Fruit fly (Drosophila melanogaster): ENCODE results near the gene LKRSDH.

Gene LKRSDH

dm6 chr2L:7782788-7783401, 12.9 kb downstream of the LKRSDH start, which contains the start of gene Brd7-9 (continued):
- TF ChIP-seq Hmx (GFP tag; optimal IDR thresholded peaks at IDR 0.05) (peak; percentile 11), CG2199 (GFP tag; IDR thresholded peaks at IDR 0.05) (peak; percentile 41; the same call in 1 of the 3 replicates), Doc2 (GFP tag; IDR thresholded peaks at IDR 0.05) (no peak), CG1603 (tag; optimal IDR thresholded peaks at IDR 0.05) (peak; percentile 79), H2.0 (GFP tag; IDR thresholded peaks at IDR 0.05) (peak; percentile 86), Poxn (GFP tag; IDR thresholded peaks at IDR 0.05) (0 out of 2 replicates have a peak, but pooled peaks have one; percentile 14), CTCF (GFP tag; optimal IDR thresholded peaks at IDR 0.05) (peak; percentile 36), Spps (tag; optimal IDR thresholded peaks at IDR 0.05) (peak; percentile 6), az2 (GFP tag; optimal IDR thresholded peaks at IDR 0.05) (peak; percentile 70), tna (GFP tag; IDR thresholded peaks at IDR 0.05; ENCODE audit: partially characterized antibody) (0 out of 2 replicates have a peak, but pooled peaks have one; percentile 36), CG4854 (GFP tag; optimal IDR thresholded peaks at IDR 0.05) (no peak), tll (GFP tag; optimal IDR thresholded peaks at IDR 0.05) (no peak), run (tag; optimal IDR thresholded peaks at IDR 0.05) (peak; percentile 5), sisA (GFP tag; IDR thresholded peaks at IDR 0.05) (peak; percentile 54), CG2875 (GFP tag; optimal IDR thresholded peaks at IDR 0.05) (peak; percentile 70), Nf-YA (GFP tag; IDR thresholded peaks at IDR 0.05) (peak; percentile 37; the same call in 1 of the 2 replicates), hkb (optimal IDR thresholded peaks at IDR 0.05) (no peak), hkb (GFP tag; IDR thresholded peaks at IDR 0.05) (peak; percentile 91), Drgx (GFP tag; IDR thresholded peaks at IDR 0.05) (peak; percentile 87), sob (GFP tag; IDR thresholded peaks at IDR 0.05) (peak; percentile 79), Taf1 (GFP tag; IDR thresholded peaks at IDR 0.05) (peak; percentile 60), Myb (GFP tag; optimal IDR thresholded peaks at IDR 0.05) (no peak), Mes4 (GFP tag; optimal IDR thresholded peaks at IDR 0.05) (peak; percentile 35), B-H2 (GFP tag; optimal IDR thresholded peaks at IDR 0.05) (no peak), jigr1 (GFP tag; IDR thresholded peaks at IDR 0.05) (no peak), fd3F (GFP tag; optimal IDR thresholded peaks at IDR 0.05) (peak; percentile 0), Ets65A (GFP tag) (peak; percentile 89), CG5245 (GFP tag; optimal IDR thresholded peaks at IDR 0.05) (peak; percentile 51), GATAe (GFP tag; conservative IDR thresholded peaks at IDR 0.05) (no peak; the same call in 1 of the 2 replicates), CG6272 (GFP tag; IDR thresholded peaks at IDR 0.05) (no peak), Aef1 (GFP tag; IDR thresholded peaks at IDR 0.05) (peak; percentile 60), eve (GFP tag; optimal IDR thresholded peaks at IDR 0.05) (no peak), CG12104 (GFP tag; optimal IDR thresholded peaks at IDR 0.05) (peak; percentile 56), CG4360 (GFP tag; IDR thresholded peaks at IDR 0.05) (0 out of 2 replicates have a peak, but pooled peaks have one; percentile 6), phol (tag; optimal IDR thresholded peaks at IDR 0.05) (peak; percentile 67), Atf6 (GFP tag; IDR thresholded peaks at IDR 0.05) (peak; percentile 86), emc (GFP tag; optimal IDR thresholded peaks at IDR 0.05) (no peak), corto (GFP tag; optimal IDR thresholded peaks at IDR 0.05) (no peak), nau (GFP tag; optimal IDR thresholded peaks at IDR 0.05) (peak; percentile 77), abd-A (tag; optimal IDR thresholded peaks at IDR 0.05) (no peak), dpn (GFP tag; optimal IDR thresholded peaks at IDR 0.05) (peak; percentile 60 to 78), ssp (GFP tag; IDR thresholded peaks at IDR 0.05) (peak; percentile 33; the same call in 1 of the 2 replicates), CG34422 (GFP tag; IDR thresholded peaks at IDR 0.05) (peak; percentile 95), Sry-β (GFP tag; optimal IDR thresholded peaks at IDR 0.05) (peak; percentile 10), grau (tag; optimal IDR thresholded peaks at IDR 0.05) (peak; percentile 62), pros (GFP tag; optimal IDR thresholded peaks at IDR 0.05) (no peak), Fer2 (tag; optimal IDR thresholded peaks at IDR 0.05) (peak; percentile 10), zfh1 (GFP tag; IDR thresholded peaks at IDR 0.05) (peak; percentile 80), CG3847 (GFP tag; IDR thresholded peaks at IDR 0.05) (peak; percentile 35; the same call in 1 of the 2 replicates), Dip2 (GFP tag; IDR thresholded peaks at IDR 0.05) (no peak), CG1233 (GFP tag; optimal IDR thresholded peaks at IDR 0.05) (peak; percentile 69)
